Fruit fly (Drosophila melanogaster): ENCODE measurements around the gene wkd.

Gene wkd

DNA sequence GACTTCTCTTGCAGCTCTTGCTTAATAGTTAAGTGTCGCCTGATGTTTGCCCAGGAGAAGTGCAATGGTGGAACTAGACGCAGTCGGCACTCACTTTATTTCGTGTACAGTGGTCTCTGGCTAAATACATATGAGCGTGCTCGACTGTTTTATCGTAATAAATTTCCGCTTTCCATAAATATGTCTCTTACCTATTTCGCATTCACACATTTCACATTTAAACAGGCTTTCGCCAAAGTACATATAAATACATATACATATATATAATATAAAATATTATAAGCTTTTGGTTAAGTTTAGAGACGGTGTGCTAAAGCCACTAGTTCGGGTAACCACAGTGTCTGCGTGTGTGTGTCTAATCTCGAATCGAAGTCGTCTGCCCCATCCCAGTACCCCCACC is 25.3 kb downstream of the wkd start:
- TF ChIP-seq psq (optimal IDR thresholded peaks at IDR 0.05) (no peak), insv (optimal IDR thresholded peaks at IDR 0.05) (no peak), Myc (optimal IDR thresholded peaks at IDR 0.05) (no peak), Sin3A (optimal IDR thresholded peaks at IDR 0.05) (no peak), ttk (optimal IDR thresholded peaks at IDR 0.05) (no peak), h (optimal IDR thresholded peaks at IDR 0.05) (no peak)

- TF ChIP-seq h (optimal IDR thresholded peaks at IDR 0.05), result no peak
- no peak for TF ChIP-seq psq (optimal IDR thresholded peaks at IDR 0.05)
- no peak for TF ChIP-seq Sin3A (optimal IDR thresholded peaks at IDR 0.05)
- no peak for TF ChIP-seq Myc (optimal IDR thresholded peaks at IDR 0.05)
- no peak for TF ChIP-seq ttk (optimal IDR thresholded peaks at IDR 0.05)
These were observed 31.1 kb downstream of the wkd start for dm6 chr3R:11612467-11612866.

DNA sequence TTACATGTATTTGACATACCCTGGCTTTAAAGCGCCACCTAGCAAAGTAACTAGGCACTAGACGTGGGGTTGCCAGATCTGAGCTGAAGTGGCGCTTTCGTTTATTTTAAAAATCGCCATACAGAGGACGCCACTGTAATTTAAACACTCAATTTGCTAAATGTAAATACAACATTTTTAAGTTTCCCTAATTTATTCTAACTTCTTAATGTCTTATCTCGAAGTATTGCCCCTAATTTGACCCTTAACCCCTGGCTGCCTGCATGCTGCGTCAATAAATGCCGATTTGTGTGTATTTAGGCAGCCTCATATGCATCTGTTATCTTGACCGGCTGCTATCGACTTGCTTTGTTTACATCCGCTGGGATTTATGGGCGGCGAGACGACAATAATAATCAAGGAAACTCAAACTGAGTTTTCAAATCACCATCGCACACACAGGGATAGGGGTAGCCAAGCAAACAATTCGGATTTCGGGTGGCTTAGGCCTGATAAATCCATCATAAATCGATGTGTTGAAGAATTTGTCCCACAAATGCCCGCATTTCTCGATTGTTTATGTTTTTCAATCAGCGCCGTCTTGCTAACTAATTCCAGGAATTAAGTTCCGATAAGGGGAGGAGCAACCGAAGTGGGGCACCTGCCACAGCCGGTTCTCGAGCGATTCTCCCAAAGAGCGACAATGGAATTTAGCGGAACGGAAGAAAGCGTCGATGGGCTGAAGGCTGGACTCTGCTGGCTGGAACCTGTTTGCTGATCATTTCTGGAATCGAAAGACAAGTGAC is 32.1 kb downstream of the wkd start:
- no peak for TF ChIP-seq psq (optimal IDR thresholded peaks at IDR 0.05)
- no peak for TF ChIP-seq ttk (optimal IDR thresholded peaks at IDR 0.05)

dm6 chr3R:11614107-11614506 is 32.7 kb downstream of the wkd start:
- TF ChIP-seq psq (optimal IDR thresholded peaks at IDR 0.05) (no peak), insv (optimal IDR thresholded peaks at IDR 0.05) (no peak), h (optimal IDR thresholded peaks at IDR 0.05) (no peak), ttk (optimal IDR thresholded peaks at IDR 0.05) (no peak), Myc (optimal IDR thresholded peaks at IDR 0.05) (no peak), Sin3A (optimal IDR thresholded peaks at IDR 0.05) (no peak)

DNA sequence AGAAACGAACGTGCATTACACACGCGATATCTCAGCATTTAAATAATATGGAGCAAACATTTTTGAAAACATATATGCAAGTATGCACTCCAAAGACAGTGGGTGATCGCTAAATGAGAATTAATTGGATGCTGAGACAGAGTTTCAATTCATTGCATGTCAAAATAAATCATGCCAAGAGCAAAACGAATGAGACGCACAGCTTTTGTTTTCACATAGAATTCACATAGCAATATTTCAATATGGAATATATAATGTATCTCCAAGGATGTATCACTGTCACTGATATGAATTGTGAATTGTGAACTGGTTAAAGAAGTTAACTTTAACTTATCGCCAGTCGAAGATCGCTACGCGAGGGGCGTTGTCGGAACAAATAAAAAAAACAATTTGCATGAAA is 33.1 kb downstream of the wkd start:
- no peak for TF ChIP-seq psq (optimal IDR thresholded peaks at IDR 0.05)
- TF ChIP-seq insv (optimal IDR thresholded peaks at IDR 0.05), result no peak
- TF ChIP-seq h (optimal IDR thresholded peaks at IDR 0.05), result no peak

DNA sequence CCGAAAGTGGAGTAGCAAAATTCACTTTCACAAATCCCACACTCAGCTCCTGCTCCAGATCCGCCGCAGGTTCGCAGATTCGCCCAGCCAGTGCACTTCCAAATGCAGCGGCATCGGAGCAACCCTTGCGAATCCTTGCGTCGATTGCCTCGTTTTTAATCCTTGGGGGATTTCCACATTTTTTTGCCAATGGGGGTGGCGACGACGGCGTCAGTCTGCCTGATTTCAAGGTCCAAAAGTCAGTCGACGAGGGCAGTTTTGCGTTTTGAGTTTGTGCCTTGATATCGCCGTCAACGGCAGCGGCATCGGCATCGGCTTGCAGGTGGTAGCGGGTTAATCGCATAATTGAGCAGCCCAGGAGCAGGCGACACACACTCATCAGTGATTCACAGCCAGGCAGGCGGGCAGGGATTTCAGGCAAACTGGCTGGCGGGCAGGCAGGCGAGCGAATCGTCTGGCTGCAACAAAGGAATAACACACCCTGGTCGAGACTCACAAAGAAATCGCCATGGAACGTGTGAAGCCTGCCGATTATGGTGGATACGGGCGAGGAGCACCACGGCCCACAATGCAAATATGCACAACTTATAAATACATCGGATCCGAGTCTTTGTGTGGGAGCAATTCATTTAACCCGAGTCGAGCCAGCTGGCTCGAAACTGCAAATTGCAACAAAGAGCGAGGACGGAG is 34.2 kb downstream of the wkd start:
- TF ChIP-seq Sin3A (optimal IDR thresholded peaks at IDR 0.05), result no peak
- TF ChIP-seq h (optimal IDR thresholded peaks at IDR 0.05), result no peak
- no peak for TF ChIP-seq psq (optimal IDR thresholded peaks at IDR 0.05)
- no peak for TF ChIP-seq Myc (optimal IDR thresholded peaks at IDR 0.05)
- TF ChIP-seq insv (optimal IDR thresholded peaks at IDR 0.05), result no peak
- no peak for TF ChIP-seq ttk (optimal IDR thresholded peaks at IDR 0.05)

DNA sequence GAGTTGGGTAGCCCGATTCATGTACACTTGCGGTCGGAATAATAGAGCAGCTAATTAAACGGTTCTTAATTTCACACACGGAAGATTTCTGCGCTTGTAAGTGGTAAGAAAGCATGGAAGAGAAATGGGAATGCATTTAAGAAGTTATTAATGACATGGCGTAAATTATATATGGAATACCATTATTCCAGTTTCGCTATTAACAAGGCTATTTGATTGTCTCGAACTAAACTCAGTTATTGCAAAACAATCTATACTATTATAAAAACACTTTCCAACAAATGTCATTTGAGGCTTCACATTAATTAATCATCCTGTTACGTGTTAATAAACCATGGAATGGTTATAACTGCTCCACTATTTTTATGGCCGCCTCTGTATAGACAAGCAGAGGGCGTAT is 34.8 kb downstream of the wkd start:
- TF ChIP-seq ttk (optimal IDR thresholded peaks at IDR 0.05), result no peak
- no peak for TF ChIP-seq psq (optimal IDR thresholded peaks at IDR 0.05)
- TF ChIP-seq Sin3A (optimal IDR thresholded peaks at IDR 0.05), result no peak
- TF ChIP-seq insv (optimal IDR thresholded peaks at IDR 0.05), result no peak

- no peak for TF ChIP-seq Sin3A (optimal IDR thresholded peaks at IDR 0.05)
- no peak for TF ChIP-seq Myc (optimal IDR thresholded peaks at IDR 0.05)
- TF ChIP-seq h (optimal IDR thresholded peaks at IDR 0.05), result no peak
- no peak for TF ChIP-seq ttk (optimal IDR thresholded peaks at IDR 0.05)
- TF ChIP-seq insv (optimal IDR thresholded peaks at IDR 0.05), result no peak
- TF ChIP-seq psq (optimal IDR thresholded peaks at IDR 0.05), result no peak
These were observed 36.0 kb downstream of the wkd start for dm6 chr3R:11617363-11617762.

- TF ChIP-seq Sin3A (optimal IDR thresholded peaks at IDR 0.05) (no peak), ttk (optimal IDR thresholded peaks at IDR 0.05) (no peak), insv (optimal IDR thresholded peaks at IDR 0.05) (no peak), h (optimal IDR thresholded peaks at IDR 0.05) (no peak), psq (optimal IDR thresholded peaks at IDR 0.05) (no peak), Myc (optimal IDR thresholded peaks at IDR 0.05) (no peak)
These were observed 36.5 kb downstream of the wkd start for dm6 chr3R:11617849-11618248.

DNA sequence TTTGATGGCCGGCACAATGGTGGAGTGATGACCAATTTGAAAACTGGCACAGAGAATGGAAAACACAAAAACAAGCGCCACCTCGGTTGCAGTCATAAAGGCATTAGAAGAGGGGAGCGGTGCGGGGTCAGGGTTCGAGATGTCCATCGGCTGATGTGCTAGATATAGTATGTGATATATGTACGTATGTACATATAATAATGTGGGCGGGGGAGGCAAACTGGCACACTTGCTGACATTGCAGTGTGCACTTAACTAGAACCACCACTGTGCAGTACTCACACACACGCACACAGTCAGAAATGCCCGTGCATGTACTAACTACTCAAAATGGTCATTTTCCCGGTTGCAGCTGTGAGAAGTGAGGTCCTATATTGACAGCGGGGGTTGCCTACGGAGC is 37.5 kb downstream of the wkd start:
- TF ChIP-seq ttk (optimal IDR thresholded peaks at IDR 0.05), result no peak

- no peak for TF ChIP-seq ttk (optimal IDR thresholded peaks at IDR 0.05)
- TF ChIP-seq Myc (optimal IDR thresholded peaks at IDR 0.05), result no peak
- no peak for TF ChIP-seq h (optimal IDR thresholded peaks at IDR 0.05)
- TF ChIP-seq Sin3A (optimal IDR thresholded peaks at IDR 0.05), result no peak
- no peak for TF ChIP-seq psq (optimal IDR thresholded peaks at IDR 0.05)
- no peak for TF ChIP-seq insv (optimal IDR thresholded peaks at IDR 0.05)
These were observed 38.5 kb downstream of the wkd start, which contains the start of the genes Jupiter and CG14710 for dm6 chr3R:11619709-11620409. Jupiter (minus strand) TSS chr3R:11619906. CG14710 (plus strand) TSS chr3R:11620090.

- TF ChIP-seq insv (optimal IDR thresholded peaks at IDR 0.05), result no peak
- TF ChIP-seq ttk (optimal IDR thresholded peaks at IDR 0.05), result no peak
- TF ChIP-seq psq (optimal IDR thresholded peaks at IDR 0.05), result no peak
- TF ChIP-seq Myc (optimal IDR thresholded peaks at IDR 0.05), result no peak
- TF ChIP-seq h (optimal IDR thresholded peaks at IDR 0.05), result no peak
- TF ChIP-seq Sin3A (optimal IDR thresholded peaks at IDR 0.05), result no peak
These were observed 41.6 kb downstream of the wkd start, which contains the start of gene CG14711 for dm6 chr3R:11623025-11623424. CG14711 (plus strand) TSS chr3R:11623339.

All from Kc167 (cell line).